Fruit fly (Drosophila melanogaster) whole organism, larva: ENCODE data around the gene UQCR-14.
A peak's percentile ranks its signal among the peaks of the same experiment; 100 is the strongest.

Experiments used
- noc ChIP-seq: fragments of 200-800 bp; sonication (Bioruptor generic); optimal IDR thresholded peaks from 3 replicates; lab custom pipeline; 2019; ENCODE audit warnings: missing biosample characterization, mild to moderate bottlenecking, missing genetic modification characterization, moderate library complexity

UQCR-14 gene

DNA sequence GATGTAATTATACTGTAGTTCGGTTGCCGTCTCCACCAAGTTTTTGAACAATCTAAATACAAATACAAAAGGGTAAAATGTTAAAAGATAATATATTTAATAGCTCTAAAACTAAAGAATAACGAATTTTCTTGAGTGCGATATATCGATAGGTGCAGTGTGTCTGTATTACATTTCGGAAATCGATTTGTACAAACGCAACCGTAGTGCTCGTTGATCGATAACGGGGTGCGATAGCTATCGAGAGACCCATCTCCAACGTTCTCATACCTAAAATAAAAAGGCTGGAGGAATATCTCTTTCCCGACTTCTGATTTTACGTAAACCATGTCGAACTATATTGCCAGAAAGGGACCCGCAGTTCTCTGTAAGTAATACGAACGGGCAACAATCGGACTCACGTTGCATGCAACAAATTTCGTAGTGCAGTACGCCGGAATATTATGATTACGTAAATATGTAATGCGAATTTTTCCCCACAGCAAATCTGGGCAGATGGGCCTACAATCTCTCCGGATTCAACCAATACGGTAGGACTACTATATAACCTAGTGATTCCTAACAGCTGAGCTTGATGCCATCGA, at the start of gene UQCR-14:
Gene UQCR-14, plus strand, starts transcription at position 206 of the 584 bp plus-strand sequence.
- peak; percentile 19 for TF ChIP-seq noc (tag; lab: Kevin White, UChicago)

DNA sequence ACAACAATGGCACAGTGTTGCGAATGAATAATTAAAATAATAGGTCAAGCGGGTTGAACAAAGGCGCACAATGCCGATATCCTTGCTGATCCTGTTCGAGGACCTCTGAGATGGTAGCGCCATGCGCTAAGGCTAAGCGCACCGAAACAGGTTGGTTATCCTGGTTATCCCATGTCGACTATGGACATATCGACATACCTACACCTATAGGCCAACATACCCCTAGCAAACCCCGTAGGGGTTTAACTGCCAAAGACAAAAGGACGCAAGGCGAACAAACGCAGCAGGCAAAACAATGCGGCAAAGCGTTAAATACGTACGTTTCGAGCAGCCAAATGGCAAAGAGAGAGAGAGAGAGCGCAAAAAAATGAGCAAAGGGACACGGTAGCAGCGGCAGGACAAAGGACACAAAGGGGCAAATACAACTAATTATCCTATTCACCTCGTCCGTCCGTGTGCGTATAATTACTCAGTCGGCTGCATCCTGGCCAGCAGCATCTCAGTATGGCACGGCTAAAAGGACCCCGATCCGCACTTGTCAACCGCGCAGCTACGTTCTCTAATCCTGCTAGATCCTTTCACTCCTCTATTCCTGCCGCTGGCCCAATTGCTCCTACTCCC, 44.1 kb upstream of the UQCR-14 start:
- TF ChIP-seq noc (tag; lab: Kevin White, UChicago), result no peak

DNA sequence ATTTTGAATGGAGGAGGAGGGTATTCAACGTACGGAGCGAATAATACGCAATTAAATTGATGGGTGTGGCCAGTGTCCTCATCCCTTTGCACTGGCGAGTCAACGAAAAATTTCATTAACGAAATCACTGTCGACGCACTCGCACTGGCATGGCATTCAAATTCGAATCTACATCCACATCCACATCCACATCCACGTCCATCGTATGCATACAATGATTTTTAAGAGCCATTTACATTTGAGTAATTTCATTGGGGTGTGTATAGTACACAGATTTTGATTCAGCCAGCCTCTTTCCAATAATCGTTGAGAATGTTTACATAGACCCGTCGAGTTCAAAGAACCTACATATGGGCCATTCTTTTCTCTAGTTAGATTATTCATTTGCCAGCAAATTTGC, 42.1 kb upstream of the UQCR-14 start:
- TF ChIP-seq noc (tag; lab: Kevin White, UChicago), result no peak

DNA sequence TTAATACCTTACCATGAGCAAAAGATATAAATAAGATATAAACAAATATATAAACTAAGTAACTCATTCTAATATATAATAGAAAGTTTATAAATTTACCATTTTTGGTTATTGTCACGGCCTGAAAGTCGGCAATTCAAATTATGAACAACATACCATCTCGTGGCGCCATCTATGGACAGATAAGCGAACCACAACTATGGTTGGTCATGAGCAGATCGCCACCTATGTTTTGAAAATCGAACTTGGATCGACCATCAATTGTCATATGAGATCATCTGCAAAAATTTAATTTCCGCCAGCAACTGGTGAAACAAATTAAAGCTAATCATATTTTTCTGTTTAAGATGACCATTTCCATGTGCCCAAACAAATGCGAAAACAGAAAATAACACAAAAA, 41.4 kb upstream of the UQCR-14 start:
- no peak for TF ChIP-seq noc (tag; lab: Kevin White, UChicago)

DNA sequence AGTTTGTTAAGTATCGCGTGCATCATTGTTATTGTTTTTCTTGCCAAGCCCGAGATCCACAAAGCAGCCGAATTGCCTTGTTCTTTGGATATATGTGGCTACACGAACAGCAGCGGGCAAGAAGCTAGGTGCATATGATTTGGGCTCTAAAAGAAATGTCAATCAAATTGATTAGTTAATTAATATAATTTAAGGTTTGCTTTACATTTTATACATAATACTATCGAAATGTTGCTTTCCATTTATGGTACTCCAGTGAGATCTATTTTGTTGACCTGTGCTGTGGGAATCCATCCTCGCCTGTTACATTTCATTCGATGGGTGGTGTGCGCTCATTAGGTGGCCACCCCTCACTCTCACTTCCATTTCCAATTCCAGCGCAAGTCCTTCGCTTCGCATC, 22.7 kb upstream of the UQCR-14 start:
- TF ChIP-seq noc (tag; lab: Kevin White, UChicago), result no peak

DNA sequence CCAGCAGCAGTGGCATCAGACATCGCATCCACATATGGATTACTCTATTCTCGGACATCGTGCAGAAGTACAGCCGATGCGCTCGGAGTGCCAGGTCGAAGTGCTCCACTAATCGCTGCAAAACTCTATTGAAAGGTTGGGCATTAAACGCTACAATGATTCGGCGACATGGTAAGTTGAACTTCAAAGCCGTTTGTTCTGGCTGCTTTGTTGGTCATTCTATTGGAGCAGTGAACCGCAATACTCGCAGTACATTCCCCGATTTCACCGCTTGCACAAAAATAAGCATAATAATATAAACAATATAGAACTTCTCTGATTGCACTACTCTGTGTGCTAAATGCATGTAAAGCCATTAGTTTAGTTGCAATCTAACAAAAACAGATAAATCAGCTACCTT, 19.7 kb upstream of the UQCR-14 start, which contains the start of gene CG12507:
Gene CG12507, minus strand, starts transcription at position 101 of the 400 bp plus-strand sequence.
- no peak for TF ChIP-seq noc (tag; lab: Kevin White, UChicago)

DNA sequence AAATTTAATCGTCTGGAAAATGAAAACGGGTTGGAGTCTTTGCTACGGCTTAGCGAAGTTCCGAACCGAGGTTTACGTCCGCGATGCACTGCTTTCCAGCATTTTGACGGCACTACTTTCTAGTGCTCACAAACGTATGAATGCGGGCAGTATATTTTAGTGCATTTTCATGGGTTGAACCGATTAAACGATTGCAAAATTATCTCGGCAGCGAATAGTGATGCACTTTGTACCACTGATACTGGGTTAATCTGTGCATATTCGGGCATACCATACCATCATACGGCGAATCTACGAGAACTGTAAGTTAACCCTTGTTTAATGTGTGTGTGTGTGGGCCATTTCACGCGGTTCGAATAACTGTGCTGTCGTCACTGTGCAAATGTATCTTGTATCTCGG, 15.3 kb upstream of the UQCR-14 start, which contains the start of gene Mfe2:
Gene Mfe2, plus strand, starts transcription at position 157 of the 400 bp plus-strand sequence.
- peak; percentile 49 for TF ChIP-seq noc (tag; lab: Kevin White, UChicago)

DNA sequence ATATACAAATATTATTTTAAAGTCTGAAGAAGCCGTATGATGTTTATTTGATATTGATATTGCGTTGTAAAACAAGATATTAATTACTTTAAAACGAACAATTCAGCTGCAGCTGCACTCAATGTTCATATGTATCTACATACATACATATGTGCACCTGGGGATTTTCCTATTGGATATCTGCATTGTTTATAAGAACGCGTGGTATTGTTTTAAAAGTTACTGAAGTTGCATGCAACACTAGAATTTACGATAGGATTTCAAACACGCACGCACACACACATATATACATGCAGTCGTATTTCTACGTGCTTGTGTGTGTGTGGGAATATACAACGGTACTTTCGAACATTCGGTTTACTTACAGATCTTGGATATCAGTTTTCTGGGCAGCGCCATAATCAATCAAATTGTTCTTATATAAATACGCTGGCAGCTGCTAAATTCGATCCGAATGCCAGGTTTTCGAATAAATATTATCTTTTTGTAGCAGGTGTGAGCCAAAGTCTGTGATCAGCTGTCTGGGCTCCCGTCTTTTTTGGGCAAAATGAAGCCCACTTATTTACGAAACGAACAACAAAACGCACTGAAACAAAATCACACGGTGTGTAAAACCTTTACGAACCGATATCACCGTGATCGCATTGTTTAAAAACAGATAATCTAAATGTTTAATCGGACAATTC, 10.8 kb upstream of the UQCR-14 start:
- no peak for TF ChIP-seq noc (tag; lab: Kevin White, UChicago)

DNA sequence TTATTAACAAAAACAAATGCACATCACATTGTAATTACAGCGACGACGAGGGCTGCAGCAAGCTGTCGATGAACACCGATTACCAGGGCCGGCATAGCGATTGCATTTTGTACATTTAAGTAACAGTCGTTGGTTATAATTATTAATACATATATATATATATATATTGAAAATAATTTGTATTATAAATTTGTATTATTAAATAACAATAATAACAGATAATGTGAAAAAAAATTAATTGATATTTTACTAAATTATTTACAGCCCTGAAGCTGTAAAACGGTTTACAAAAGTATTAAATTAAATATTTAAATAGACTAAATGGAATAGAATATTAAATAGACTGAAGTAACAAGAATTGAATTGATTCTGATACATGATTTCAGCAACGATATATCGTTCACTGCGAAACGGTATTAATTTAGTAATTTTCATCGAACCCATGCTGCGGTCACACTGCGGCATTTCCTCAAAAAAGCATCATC, 10.2 kb upstream of the UQCR-14 start, which contains the start of the genes kat80 and Prosalpha4:
Gene kat80, minus strand, starts transcription at position 327 of the 485 bp plus-strand sequence.
Gene Prosalpha4, plus strand, starts transcription at position 417 of the 485 bp plus-strand sequence.
- TF ChIP-seq noc (tag; lab: Kevin White, UChicago), result peak; percentile 59

DNA sequence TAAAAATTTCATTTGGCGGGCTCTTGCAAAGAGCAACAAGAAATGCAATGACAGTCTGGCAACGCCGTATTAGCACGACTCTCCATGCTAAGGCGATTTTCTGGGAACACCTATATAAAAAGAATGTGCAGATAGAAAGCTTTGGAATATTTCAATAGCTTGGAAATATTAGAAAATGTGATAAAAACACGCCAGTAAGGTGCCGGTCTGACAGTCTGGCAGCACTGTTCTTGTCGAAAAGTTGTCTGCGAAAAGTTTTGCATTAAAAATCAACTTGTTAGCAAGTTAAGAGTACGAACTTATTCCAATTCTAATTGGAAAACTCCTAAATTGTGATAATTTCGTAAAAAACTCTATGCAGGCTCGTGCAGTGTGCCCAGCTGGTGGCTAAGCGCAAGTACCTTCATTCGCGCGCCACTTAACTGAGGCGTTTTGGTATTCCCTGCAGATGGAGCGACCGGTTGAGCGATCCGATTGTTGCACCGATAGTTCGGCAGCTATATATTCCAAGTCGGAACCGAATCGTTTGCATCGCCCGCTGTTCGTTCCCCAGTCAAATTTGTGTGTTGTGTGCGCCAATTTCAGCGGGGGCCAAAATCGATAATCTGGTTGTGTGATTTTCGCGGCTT, 8.1 kb upstream of the UQCR-14 start, which contains the start of gene eas:
Gene eas, plus strand, starts transcription at position 451 of the 629 bp plus-strand sequence.
- TF ChIP-seq noc (tag; lab: Kevin White, UChicago), result no peak

DNA sequence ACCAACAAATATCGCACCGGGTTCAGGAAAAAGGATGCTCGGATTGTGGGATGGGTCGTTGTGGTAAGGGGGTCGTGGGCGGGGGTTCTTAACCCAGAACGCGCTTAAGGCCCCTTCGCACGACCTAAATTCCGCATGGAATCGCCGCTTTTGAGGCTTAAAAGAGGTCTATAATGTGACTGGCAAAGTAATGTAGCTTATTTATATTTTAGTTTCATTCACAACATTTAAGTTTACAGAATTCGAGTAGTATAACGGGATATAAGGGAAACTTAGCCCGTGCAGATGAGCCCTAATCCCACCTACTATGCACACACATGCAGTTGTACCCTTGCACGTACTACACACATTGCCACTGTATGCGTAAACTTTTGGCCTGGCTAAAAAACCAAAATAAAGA, 7.3 kb upstream of the UQCR-14 start:
- TF ChIP-seq noc (tag; lab: Kevin White, UChicago), result peak; percentile 48

DNA sequence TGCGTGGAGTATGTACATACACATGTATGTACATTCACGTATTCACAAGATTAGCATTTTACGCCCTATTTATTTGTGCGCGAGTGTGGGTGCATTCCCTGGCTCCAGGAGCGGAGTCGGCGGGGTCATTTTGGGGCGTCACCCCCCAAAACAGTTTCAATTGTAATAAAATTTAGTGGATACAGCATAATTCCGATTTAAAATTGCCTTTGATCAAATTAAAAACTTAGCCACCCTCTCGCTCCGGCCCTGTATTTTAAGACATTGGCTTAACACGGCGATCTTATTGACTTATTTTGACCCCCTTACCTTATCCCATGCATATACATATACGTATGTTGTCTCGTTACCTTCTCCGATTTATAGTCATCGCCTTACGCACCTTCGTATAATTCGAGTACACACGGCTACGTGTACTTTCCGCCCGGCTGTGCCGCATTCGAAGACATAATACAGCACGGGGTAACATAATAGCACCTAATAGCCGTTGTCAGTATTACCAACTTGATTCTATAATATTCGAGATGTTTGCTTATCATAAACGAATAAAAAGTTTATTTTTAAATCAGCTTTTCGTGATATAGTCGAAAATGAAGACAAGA, 6.6 kb upstream of the UQCR-14 start:
- TF ChIP-seq noc (tag; lab: Kevin White, UChicago), result peak; percentile 90

DNA sequence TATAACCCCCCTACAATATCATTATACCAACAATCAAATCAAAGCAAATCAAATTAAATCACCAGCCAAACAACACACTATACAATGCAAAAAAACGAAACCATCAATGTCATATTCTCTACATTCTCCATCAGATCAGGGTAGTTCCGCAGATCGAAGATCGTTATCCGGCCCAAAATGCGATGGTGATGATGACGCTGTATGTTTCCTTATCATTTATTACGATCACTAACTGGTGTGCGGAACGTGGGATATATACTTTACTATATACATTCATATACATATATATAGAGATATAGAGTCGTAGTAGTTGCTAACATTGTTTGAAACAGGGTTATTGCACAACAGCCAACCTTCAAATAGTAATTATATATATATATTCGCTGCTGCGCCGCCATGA, 4.8 kb upstream of the UQCR-14 start:
- no peak for TF ChIP-seq noc (tag; lab: Kevin White, UChicago)

DNA sequence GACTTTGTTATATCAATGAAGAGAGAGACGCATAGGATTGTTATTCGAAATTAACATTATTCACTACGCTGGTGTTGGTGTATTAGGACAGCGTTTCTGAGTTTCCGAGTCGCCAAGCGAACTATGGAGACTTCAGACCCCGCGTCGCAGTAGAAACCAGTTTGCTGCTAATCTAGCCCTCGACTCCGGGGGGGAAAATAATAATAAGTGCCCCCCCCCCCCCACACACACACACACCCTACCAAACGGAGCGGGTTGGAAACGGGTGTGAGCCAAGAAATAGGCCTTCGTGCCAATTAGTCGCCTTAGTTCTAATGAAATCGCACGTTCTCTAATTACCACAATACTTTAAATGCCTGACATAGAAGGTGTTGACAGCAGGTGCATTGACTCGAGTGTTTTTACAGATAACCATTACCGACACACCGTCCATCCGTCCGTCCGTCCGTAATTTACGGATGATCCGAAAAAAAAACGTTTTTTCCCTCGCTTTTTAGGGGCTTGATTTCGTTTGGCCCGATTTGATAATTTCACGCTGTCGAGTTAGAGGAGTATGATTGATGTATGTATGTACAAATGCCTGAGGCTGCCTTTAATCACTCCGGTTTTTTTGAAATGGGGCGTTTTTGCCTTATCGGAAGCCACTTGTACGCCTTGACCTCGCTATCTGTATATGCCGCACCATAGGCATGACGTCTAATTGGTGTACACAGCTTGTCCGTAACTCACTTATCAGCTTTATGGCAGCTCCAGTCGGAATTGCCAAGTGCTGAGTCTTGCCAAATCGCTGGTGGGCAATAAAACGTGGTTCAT, 4.2 kb upstream of the UQCR-14 start:
- peak; percentile 54 for TF ChIP-seq noc (tag; lab: Kevin White, UChicago)
